Fruit fly (Drosophila melanogaster) whole organism, prepupa: ENCODE data around the gene Taf4.

ENCODE experiments used
- CG8632 ChIP-seq: fragments of 200-800 bp; sonication (Bioruptor generic); optimal IDR thresholded peaks from 3 replicates; lab custom pipeline; 2016; ENCODE audit warnings: missing biosample characterization, missing genetic modification characterization
- CG9139 ChIP-seq: fragments of 200-800 bp; sonication (Bioruptor generic); optimal IDR thresholded peaks from 3 replicates; lab custom pipeline; 2017; ENCODE audit warnings: missing biosample characterization, mild to moderate bottlenecking, missing genetic modification characterization

DNA sequence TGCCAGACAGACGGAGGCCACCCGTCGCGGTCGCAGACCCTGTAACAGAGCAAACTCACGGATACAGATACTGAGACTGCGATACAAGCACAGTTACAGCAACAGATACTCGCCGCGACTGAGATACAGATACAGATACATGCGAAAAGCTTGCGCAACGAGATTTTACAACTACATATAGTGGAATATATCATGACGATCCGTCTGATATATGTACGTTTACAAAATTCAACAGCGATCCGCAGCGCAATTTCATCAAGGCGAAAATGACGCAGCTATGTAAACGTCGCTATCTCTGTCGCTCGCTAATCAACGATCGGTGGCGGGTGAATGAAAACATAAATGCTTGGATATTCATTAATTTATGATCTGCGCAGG, 37.1 kb downstream of the Taf4 start:
- no peak for TF ChIP-seq CG9139 (GFP tag; lab: Kevin White, UChicago)
- TF ChIP-seq CG8632 (GFP tag; lab: Kevin White, UChicago): no peak
